Worm (Caenorhabditis elegans): ENCODE results near the gene F14F7.7.

Gene F14F7.7

ce11 chrIII:13049956-13050355, 19.3 kb downstream of the F14F7.7 start:
- TF ChIP-seq unc-62 (GFP tag; optimal IDR thresholded peaks at IDR 0.05 in 1 of 2) (peak in 1 of 2 experiments; percentile 94), unc-62 (tag; optimal IDR thresholded peaks at IDR 0.05) (no peak), dpl-1 (GFP tag; optimal IDR thresholded peaks at IDR 0.05) (no peak), mdl-1 (tag; optimal IDR thresholded peaks at IDR 0.05) (no peak), nhr-102 (tag; optimal IDR thresholded peaks at IDR 0.05) (no peak)

DNA sequence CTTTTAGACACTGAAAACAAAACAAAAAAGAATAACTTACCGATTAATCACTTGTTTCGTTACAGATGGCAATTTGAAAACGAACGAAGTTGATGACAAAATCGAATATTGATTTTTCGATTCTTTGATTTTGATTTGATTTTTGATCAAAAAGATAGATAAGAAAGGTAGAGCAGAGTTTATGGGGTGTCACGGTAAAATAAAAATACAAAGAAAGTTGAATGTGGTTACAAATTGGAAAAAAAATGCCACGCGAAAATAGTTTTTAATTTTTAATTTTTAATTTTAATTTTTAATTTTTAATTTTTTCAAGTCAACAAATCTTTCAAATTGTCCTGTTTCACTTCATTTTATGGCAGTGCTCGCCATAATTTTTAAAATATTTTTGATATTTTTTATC, 24.6 kb downstream of the F14F7.7 start, which contains the start of gene F54F12.1:
Gene F54F12.1 (minus strand): TSS at position 101 of the 400 bp plus-strand sequence.
- TF ChIP-seq dpl-1 (GFP tag; optimal IDR thresholded peaks at IDR 0.05) (no peak), gei-8 (GFP tag; optimal IDR thresholded peaks at IDR 0.05) (no peak), nhr-237 (tag; optimal IDR thresholded peaks at IDR 0.05) (no peak), madf-9 (GFP tag; conservative IDR thresholded peaks at IDR 0.05) (no peak), lin-39 (tag; optimal IDR thresholded peaks at IDR 0.05) (no peak), R02D3.7 (tag; optimal IDR thresholded peaks at IDR 0.05) (no peak)

ce11 chrIII:13056230-13056629, 25.5 kb downstream of the F14F7.7 start:
- no peak for TF ChIP-seq attf-4 (tag; optimal IDR thresholded peaks at IDR 0.05)
- peak in 1 of 2 experiments; percentile 1 for TF ChIP-seq unc-62 (GFP tag; optimal IDR thresholded peaks at IDR 0.05 in 1 of 2)
- TF ChIP-seq unc-62 (tag; optimal IDR thresholded peaks at IDR 0.05) = no peak

ce11 chrIII:13056735-13057134, 26.0 kb downstream of the F14F7.7 start:
- TF ChIP-seq Y5F2A.4 (GFP tag; optimal IDR thresholded peaks at IDR 0.05) = no peak
- TF ChIP-seq nhr-28 (tag; optimal IDR thresholded peaks at IDR 0.05) = peak; percentile 7
- no peak for TF ChIP-seq lim-7 (GFP tag; IDR thresholded peaks at IDR 0.05)
- no peak for TF ChIP-seq nhr-6 (tag; optimal IDR thresholded peaks at IDR 0.05)
- no peak for TF ChIP-seq lin-13 (GFP tag; optimal IDR thresholded peaks at IDR 0.05)
- peak; percentile 85 for TF ChIP-seq aha-1 (tag)
- TF ChIP-seq nhr-111 (GFP tag; optimal IDR thresholded peaks at IDR 0.05) = no peak
- TF ChIP-seq dmd-9 (GFP tag; IDR thresholded peaks at IDR 0.05) = no peak
- no peak for TF ChIP-seq Y105C5A.15 (GFP tag; IDR thresholded peaks at IDR 0.05)
- no peak for TF ChIP-seq F37D6.2 (tag; optimal IDR thresholded peaks at IDR 0.05)
- TF ChIP-seq hlh-30 (tag; optimal IDR thresholded peaks at IDR 0.05; ENCODE audit: insufficient read depth) = peak; percentile 80
- TF ChIP-seq saeg-2 (GFP tag; IDR thresholded peaks at IDR 0.05) = no peak
- peak; percentile 10; the same call in 1 of the 2 replicates for TF ChIP-seq dmd-6 (GFP tag; IDR thresholded peaks at IDR 0.05)
- TF ChIP-seq nhr-48 (tag; optimal IDR thresholded peaks at IDR 0.05) = no peak
- TF ChIP-seq mxl-3 (GFP tag; optimal IDR thresholded peaks at IDR 0.05) = no peak
- no peak for TF ChIP-seq ces-1 (GFP tag; optimal IDR thresholded peaks at IDR 0.05)
- no peak for TF ChIP-seq pha-4 (GFP tag; IDR thresholded peaks at IDR 0.05)
- no peak for TF ChIP-seq pha-4 (tag; optimal IDR thresholded peaks at IDR 0.05)
- peak; percentile 16 for TF ChIP-seq hlh-11 (tag; optimal IDR thresholded peaks at IDR 0.05)

- peak; percentile 39 for TF ChIP-seq aha-1 (tag)
- no peak for TF ChIP-seq pha-4 (GFP tag; IDR thresholded peaks at IDR 0.05)
- peak; percentile 63 for TF ChIP-seq pha-4 (tag; optimal IDR thresholded peaks at IDR 0.05)
- no peak for TF ChIP-seq egl-27 (tag; optimal IDR thresholded peaks at IDR 0.05)
- TF ChIP-seq dve-1 (tag; optimal IDR thresholded peaks at IDR 0.05; ENCODE audit: insufficient read depth) = peak; percentile 32
These were observed 27.4 kb downstream of the F14F7.7 start for ce11 chrIII:13058140-13058539.

DNA sequence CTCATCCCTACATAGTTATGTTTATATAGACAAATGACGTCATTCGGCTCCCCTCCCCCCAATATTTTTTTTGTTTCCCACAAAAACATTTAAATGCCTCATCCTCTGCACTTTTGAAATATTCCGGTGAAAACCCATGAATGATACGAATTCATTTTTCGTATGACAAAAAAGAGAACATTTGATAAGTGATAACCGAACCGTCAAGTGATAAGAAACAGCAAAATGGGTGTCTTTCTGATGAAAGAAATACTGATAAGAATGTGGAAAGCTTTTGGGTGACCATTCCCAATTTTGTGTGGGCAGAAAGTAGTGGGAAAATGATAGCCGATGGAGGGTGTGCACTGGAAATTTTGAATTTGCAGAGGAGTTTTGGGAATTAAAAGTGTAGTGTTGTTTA, 28.6 kb downstream of the F14F7.7 start:
- peak; percentile 79 for TF ChIP-seq dve-1 (tag; optimal IDR thresholded peaks at IDR 0.05; ENCODE audit: insufficient read depth)
- no peak for TF ChIP-seq daf-16 (GFP tag; optimal IDR thresholded peaks at IDR 0.05)
- TF ChIP-seq daf-16 (tag; optimal IDR thresholded peaks at IDR 0.05) = peak; percentile 84
- TF ChIP-seq php-3 (GFP tag; IDR thresholded peaks at IDR 0.05) = no peak
- TF ChIP-seq mep-1 (tag; optimal IDR thresholded peaks at IDR 0.05) = peak; percentile 11
- no peak for TF ChIP-seq nhr-76 (tag; optimal IDR thresholded peaks at IDR 0.05)
- TF ChIP-seq unc-62 (GFP tag; optimal IDR thresholded peaks at IDR 0.05 in 1 of 2) = peak in 1 of 2 experiments; percentile 94
- no peak for TF ChIP-seq unc-62 (tag; optimal IDR thresholded peaks at IDR 0.05)
- peak; percentile 79 for TF ChIP-seq dmd-6 (GFP tag; IDR thresholded peaks at IDR 0.05)
- TF ChIP-seq nhr-28 (tag; optimal IDR thresholded peaks at IDR 0.05) = peak; percentile 86
- TF ChIP-seq hlh-30 (tag; optimal IDR thresholded peaks at IDR 0.05; ENCODE audit: insufficient read depth) = peak; percentile 77
- TF ChIP-seq nhr-77 (tag; optimal IDR thresholded peaks at IDR 0.05) = peak; percentile 73
- no peak for TF ChIP-seq lin-29 (GFP tag; IDR thresholded peaks at IDR 0.05)
- no peak for TF ChIP-seq zip-11 (GFP tag; IDR thresholded peaks at IDR 0.05)
- TF ChIP-seq lsy-2 (tag; optimal IDR thresholded peaks at IDR 0.05) = peak in 1 of 2 experiments; percentile 30
- TF ChIP-seq nhr-6 (tag; optimal IDR thresholded peaks at IDR 0.05) = peak; percentile 21
- no peak for TF ChIP-seq lin-38 (GFP tag; IDR thresholded peaks at IDR 0.05)
- no peak for TF ChIP-seq dmd-8 (GFP tag; IDR thresholded peaks at IDR 0.05)

Measured in whole organism, L4 larva.